Worm (Caenorhabditis elegans): ENCODE measurements around the gene lgc-31.

lgc-31 gene

DNA sequence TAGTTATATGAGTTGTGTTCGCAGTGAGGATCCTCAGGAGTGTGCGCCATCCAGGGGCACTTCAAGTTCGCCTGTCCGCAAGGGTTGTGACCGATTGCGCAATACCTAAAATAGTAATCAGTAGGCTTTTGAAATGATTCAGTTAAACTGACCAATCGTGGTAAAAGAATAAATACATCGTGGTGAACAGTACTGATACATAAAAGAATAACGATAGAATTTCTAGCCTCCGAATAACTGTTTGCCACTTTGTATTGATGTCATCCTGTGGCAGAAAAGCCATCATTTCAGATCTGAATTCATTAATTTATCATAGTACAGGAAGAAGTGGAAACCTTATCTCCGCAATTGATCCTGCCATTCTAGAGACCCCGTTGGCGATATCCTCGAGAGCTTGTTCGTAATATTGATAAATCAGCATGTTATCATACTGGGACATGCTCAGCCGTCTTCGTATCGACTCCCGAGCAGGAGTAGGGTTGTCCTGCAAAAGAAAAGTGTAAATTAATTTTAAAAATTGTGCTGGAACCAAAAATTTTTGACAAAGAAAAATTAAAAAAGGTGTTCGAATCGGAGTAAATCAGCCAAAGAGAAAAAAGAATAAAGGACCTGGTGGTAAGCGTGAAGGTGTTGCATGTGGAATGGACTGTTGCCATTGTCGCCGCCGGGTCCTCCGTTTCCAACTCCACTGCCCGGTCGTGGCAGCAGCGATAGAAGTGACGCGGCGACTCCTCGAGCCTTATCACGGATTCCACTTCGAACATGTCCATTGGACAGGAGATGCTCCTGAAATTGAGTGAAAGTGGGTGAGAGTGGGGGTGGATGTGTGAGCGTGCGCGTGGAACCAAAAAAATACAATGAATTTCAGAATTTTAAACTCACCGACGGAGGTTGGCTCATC, 8.7 kb downstream of the lgc-31 start:
- no peak for TF ChIP-seq pqm-1 (tag; optimal IDR thresholded peaks at IDR 0.05)
- TF ChIP-seq ceh-9 (tag; optimal IDR thresholded peaks at IDR 0.05), result no peak
- no peak for TF ChIP-seq nhr-11 (tag; optimal IDR thresholded peaks at IDR 0.05)
- no peak for TF ChIP-seq mdl-1 (tag; optimal IDR thresholded peaks at IDR 0.05)
- no peak for TF ChIP-seq aly-2 (tag; optimal IDR thresholded peaks at IDR 0.05)
- TF ChIP-seq nhr-12 (tag; optimal IDR thresholded peaks at IDR 0.05), result no peak
- no peak for TF ChIP-seq zag-1 (tag; optimal IDR thresholded peaks at IDR 0.05)
- TF ChIP-seq nhr-67 (tag; optimal IDR thresholded peaks at IDR 0.05), result no peak
- TF ChIP-seq nfya-1 (tag; optimal IDR thresholded peaks at IDR 0.05; ENCODE audit: insufficient read depth), result no peak
- TF ChIP-seq jun-1 (tag; optimal IDR thresholded peaks at IDR 0.05), result no peak
- no peak for TF ChIP-seq ztf-4 (tag; optimal IDR thresholded peaks at IDR 0.05)
- no peak for TF ChIP-seq lin-39 (tag; optimal IDR thresholded peaks at IDR 0.05)
- no peak for TF ChIP-seq nhr-28 (tag; optimal IDR thresholded peaks at IDR 0.05)
- TF ChIP-seq egl-5 (tag; optimal IDR thresholded peaks at IDR 0.05), result no peak
- TF ChIP-seq elt-3 (tag; optimal IDR thresholded peaks at IDR 0.05), result no peak
- TF ChIP-seq tbx-2 (tag; optimal IDR thresholded peaks at IDR 0.05), result no peak
- TF ChIP-seq nhr-237 (tag; optimal IDR thresholded peaks at IDR 0.05), result no peak

DNA sequence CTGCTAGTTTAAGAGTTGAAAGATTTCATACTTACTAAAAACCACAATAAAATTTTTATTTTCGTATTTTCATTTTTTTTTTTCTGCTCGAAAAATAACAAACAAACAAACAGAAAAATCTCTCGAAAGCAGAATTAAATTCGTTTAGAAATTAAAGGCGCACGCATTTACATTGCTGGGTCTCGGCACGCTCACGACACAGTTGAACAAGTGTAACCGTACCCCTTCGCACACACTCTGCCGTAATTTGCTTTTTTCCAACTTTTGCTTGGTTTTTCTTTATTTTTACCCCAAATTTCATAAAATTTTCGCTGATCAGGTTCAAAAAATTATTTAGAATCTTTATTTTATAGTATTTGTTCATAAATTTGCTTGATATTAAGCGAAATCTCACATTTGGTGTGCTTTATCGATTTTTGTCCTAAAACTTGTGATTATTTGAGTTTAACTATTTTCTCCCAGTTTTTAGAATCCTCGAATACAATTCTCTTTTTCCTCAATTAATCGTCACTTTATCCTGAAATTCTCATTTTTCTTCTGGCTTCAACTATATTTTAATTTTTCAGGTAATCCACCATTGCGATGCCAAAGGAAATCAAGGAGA, 10.1 kb downstream of the lgc-31 start, which contains the start of gene rpl-38:
TSS of gene rpl-38 (plus strand) at position 554 of the 604 bp plus-strand sequence.
- TF ChIP-seq ceh-82 (tag; optimal IDR thresholded peaks at IDR 0.05) (no peak), mdl-1 (tag; optimal IDR thresholded peaks at IDR 0.05) (no peak), nhr-67 (tag; optimal IDR thresholded peaks at IDR 0.05) (no peak), daf-12 (tag; optimal IDR thresholded peaks at IDR 0.05) (no peak), lsy-12 (tag; optimal IDR thresholded peaks at IDR 0.05) (peak; percentile 47), R02D3.7 (tag; optimal IDR thresholded peaks at IDR 0.05) (peak; percentile 72), eor-1 (tag; optimal IDR thresholded peaks at IDR 0.05) (no peak), snpc-4 (tag; optimal IDR thresholded peaks at IDR 0.05) (peak; percentile 81), nhr-23 (tag; optimal IDR thresholded peaks at IDR 0.05) (peak; percentile 88), tbx-2 (tag; optimal IDR thresholded peaks at IDR 0.05) (peak; percentile 30), fkh-10 (GFP tag; optimal IDR thresholded peaks at IDR 0.05) (peak; percentile 70), ceh-9 (tag; optimal IDR thresholded peaks at IDR 0.05) (no peak), nhr-11 (tag; optimal IDR thresholded peaks at IDR 0.05) (no peak), lin-39 (tag; optimal IDR thresholded peaks at IDR 0.05) (peak; percentile 94), elt-1 (tag; optimal IDR thresholded peaks at IDR 0.05) (no peak), ztf-4 (tag; optimal IDR thresholded peaks at IDR 0.05) (no peak), nhr-25 (tag; optimal IDR thresholded peaks at IDR 0.05) (peak; percentile 69), elt-2 (tag; optimal IDR thresholded peaks at IDR 0.05) (peak; percentile 59), ztf-11 (tag; optimal IDR thresholded peaks at IDR 0.05) (no peak), nhr-77 (tag; optimal IDR thresholded peaks at IDR 0.05) (no peak), nhr-76 (tag; optimal IDR thresholded peaks at IDR 0.05) (no peak), hmg-11 (tag; optimal IDR thresholded peaks at IDR 0.05) (peak; percentile 84), zag-1 (tag; optimal IDR thresholded peaks at IDR 0.05) (no peak), egl-27 (tag; optimal IDR thresholded peaks at IDR 0.05) (peak; percentile 27), nhr-237 (tag; optimal IDR thresholded peaks at IDR 0.05) (no peak), pha-4 (tag; optimal IDR thresholded peaks at IDR 0.05) (peak; percentile 95), fkh-2 (tag; optimal IDR thresholded peaks at IDR 0.05) (no peak), aly-2 (tag; optimal IDR thresholded peaks at IDR 0.05) (no peak), ceh-16 (tag; optimal IDR thresholded peaks at IDR 0.05) (no peak), unc-62 (GFP tag; optimal IDR thresholded peaks at IDR 0.05) (no peak), ZK546.5 (tag; optimal IDR thresholded peaks at IDR 0.05) (no peak), nhr-43 (tag; optimal IDR thresholded peaks at IDR 0.05; ENCODE audit: poor library complexity, severe bottlenecking) (peak; percentile 41), ceh-28 (tag; optimal IDR thresholded peaks at IDR 0.05) (peak; percentile 48), lin-15B (tag; optimal IDR thresholded peaks at IDR 0.05) (peak; percentile 82), pqm-1 (tag; optimal IDR thresholded peaks at IDR 0.05) (peak; percentile 74), fos-1 (tag; optimal IDR thresholded peaks at IDR 0.05) (no peak), ama-1 (optimal IDR thresholded peaks at IDR 0.05) (no peak), nhr-12 (tag; optimal IDR thresholded peaks at IDR 0.05) (no peak), mml-1 (tag; optimal IDR thresholded peaks at IDR 0.05) (no peak), unc-39 (tag; optimal IDR thresholded peaks at IDR 0.05) (no peak), egl-5 (tag; optimal IDR thresholded peaks at IDR 0.05) (peak; percentile 88), sea-2 (GFP tag; optimal IDR thresholded peaks at IDR 0.05) (no peak), nfya-1 (tag; optimal IDR thresholded peaks at IDR 0.05; ENCODE audit: insufficient read depth) (peak; percentile 95), jun-1 (tag; optimal IDR thresholded peaks at IDR 0.05) (peak; percentile 44), elt-3 (tag; optimal IDR thresholded peaks at IDR 0.05) (no peak), nhr-28 (tag; optimal IDR thresholded peaks at IDR 0.05) (no peak), skn-1 (tag; optimal IDR thresholded peaks at IDR 0.05) (peak; percentile 75)

Measured in whole organism, L3 larva.